Worm (Caenorhabditis elegans): ENCODE data around the gene T25D1.3.
"Not testable (repeated sequence)": the region's sequence is repeated elsewhere in the genome, so short reads cannot be mapped to it uniquely, and the experiment has no call there.

Gene T25D1.3

ce11 chrX:16485322-16485721 is 20.1 kb upstream of the T25D1.3 start:
- no peak for TF ChIP-seq tbx-2 (tag; optimal IDR thresholded peaks at IDR 0.05)
- no peak for TF ChIP-seq zag-1 (tag; optimal IDR thresholded peaks at IDR 0.05)
- TF ChIP-seq fkh-10 (GFP tag; optimal IDR thresholded peaks at IDR 0.05): peak; percentile 56

DNA sequence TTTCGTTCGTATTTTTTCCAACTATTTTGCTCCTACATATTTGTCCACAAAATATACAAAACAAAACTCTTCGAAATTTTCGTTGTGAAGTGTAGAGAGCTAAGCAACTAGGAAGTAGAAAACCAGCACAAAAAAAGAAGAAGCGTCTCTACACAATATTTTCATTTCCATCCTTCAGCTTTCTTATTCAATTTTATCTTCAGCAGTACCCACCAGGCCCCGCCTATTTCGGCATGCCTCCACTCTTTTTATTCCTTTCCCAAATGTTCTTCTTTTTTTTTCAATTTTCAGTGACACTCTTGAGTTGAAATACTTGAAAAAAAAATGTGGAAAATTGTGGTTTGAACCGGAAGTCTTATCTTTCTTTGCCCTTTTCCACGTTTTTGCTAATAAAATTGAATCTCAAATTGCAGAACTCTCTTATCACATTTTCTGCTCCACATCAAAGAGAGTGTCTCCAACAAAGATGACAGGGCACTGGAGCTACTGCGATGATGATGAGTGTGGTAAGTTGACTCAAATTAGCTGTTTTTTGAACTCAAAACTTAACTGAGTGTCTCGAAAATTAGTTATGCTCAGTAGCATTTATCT is 18.3 kb upstream of the T25D1.3 start, which contains the start of gene cah-3:
Gene cah-3 (plus strand): TSS at position 414 of the 591 bp plus-strand sequence.
- peak; percentile 16 for TF ChIP-seq pqm-1 (tag; optimal IDR thresholded peaks at IDR 0.05)
- no peak for TF ChIP-seq ceh-16 (tag; optimal IDR thresholded peaks at IDR 0.05)
- no peak for TF ChIP-seq lin-15B (tag; optimal IDR thresholded peaks at IDR 0.05)
- TF ChIP-seq lsy-12 (tag; optimal IDR thresholded peaks at IDR 0.05): no peak
- TF ChIP-seq fkh-10 (GFP tag; optimal IDR thresholded peaks at IDR 0.05): peak; percentile 61
- peak; percentile 72 for TF ChIP-seq elt-2 (tag; optimal IDR thresholded peaks at IDR 0.05)

DNA sequence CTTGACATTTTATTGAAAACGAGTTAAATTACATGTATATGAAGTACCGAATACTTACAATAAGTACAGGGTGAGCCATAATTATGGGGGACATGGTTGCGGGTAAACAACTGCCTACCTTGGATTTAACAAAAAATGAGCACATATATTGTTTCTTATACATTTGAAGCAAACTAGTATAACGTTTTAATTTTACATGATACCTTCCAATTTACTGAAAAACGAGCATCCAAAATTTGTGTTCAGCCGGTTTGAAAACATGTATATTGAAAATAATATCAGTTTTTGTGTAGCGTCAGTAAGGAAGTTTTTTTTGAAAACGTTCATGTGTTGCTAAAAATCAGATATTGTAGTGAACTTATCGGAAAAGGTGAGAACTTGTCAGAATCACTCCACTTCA is 14.7 kb upstream of the T25D1.3 start:
- TF ChIP-seq lsy-12 (tag; optimal IDR thresholded peaks at IDR 0.05) (no peak), pha-4 (tag; optimal IDR thresholded peaks at IDR 0.05) (no peak), zag-1 (tag; optimal IDR thresholded peaks at IDR 0.05) (no peak), ama-1 (optimal IDR thresholded peaks at IDR 0.05) (no peak)

DNA sequence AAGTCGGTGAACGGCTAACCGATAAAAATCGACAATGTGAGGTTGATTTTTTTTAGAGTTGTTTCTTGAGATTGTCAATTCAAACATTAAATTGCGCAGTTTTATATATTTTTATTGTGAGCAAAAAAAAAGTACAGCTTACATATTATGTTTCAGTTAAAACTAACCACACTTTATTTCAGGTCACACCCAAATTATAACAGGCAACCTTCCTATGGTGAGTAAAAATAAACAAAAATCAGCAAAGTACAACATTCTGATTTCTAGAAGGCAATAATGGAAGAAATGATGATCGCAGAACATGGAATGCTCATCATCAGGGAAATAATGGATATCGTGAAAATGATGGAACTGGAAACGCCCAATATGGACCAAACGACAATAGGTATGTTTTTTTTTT is 10.8 kb upstream of the T25D1.3 start, which contains the start of gene K05G3.2:
Gene K05G3.2 (plus strand): TSS at position 301 of the 400 bp plus-strand sequence.
- TF ChIP-seq nhr-25 (tag; optimal IDR thresholded peaks at IDR 0.05) (no peak), hmg-11 (tag; optimal IDR thresholded peaks at IDR 0.05) (no peak), unc-62 (GFP tag; optimal IDR thresholded peaks at IDR 0.05) (no peak)

DNA sequence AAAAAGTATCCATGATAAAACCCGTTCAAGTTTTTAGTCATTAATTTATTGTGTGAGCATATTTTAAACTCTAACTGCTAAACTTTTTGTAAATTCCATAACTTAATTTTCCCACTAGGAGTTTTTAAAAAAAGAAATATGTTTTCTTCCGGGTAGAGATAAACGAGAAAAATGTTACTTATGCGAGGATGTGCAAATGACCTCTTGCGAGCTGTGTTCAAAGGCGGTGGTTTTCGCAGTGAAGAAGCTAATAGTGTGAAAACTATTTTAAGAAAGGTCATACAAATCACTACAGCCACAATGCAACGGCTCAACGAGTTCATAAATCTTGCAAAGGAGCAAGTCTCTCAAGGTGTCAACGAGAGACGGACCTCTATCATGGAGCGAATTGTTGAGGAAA is 4.4 kb upstream of the T25D1.3 start, which contains the start of gene K05G3.1:
Gene K05G3.1 (plus strand): TSS at position 301 of the 400 bp plus-strand sequence.
- TF ChIP-seq aly-2 (tag; optimal IDR thresholded peaks at IDR 0.05) (no peak), daf-12 (tag; optimal IDR thresholded peaks at IDR 0.05) (no peak), ceh-82 (tag; optimal IDR thresholded peaks at IDR 0.05) (no peak), pha-4 (tag; optimal IDR thresholded peaks at IDR 0.05) (no peak), egl-27 (tag; optimal IDR thresholded peaks at IDR 0.05) (no peak), nhr-43 (tag; optimal IDR thresholded peaks at IDR 0.05; ENCODE audit: poor library complexity, severe bottlenecking) (no peak), lin-39 (tag; optimal IDR thresholded peaks at IDR 0.05) (no peak), egl-5 (tag; optimal IDR thresholded peaks at IDR 0.05) (no peak), mdl-1 (tag; optimal IDR thresholded peaks at IDR 0.05) (no peak), eor-1 (tag; optimal IDR thresholded peaks at IDR 0.05) (no peak)

ce11 chrX:16502997-16503396 is 2.5 kb upstream of the T25D1.3 start:
- TF ChIP-seq elt-2 (tag; optimal IDR thresholded peaks at IDR 0.05) (peak; percentile 18), nfya-1 (tag; optimal IDR thresholded peaks at IDR 0.05; ENCODE audit: insufficient read depth) (peak; percentile 13), nhr-23 (tag; optimal IDR thresholded peaks at IDR 0.05) (no peak)

DNA sequence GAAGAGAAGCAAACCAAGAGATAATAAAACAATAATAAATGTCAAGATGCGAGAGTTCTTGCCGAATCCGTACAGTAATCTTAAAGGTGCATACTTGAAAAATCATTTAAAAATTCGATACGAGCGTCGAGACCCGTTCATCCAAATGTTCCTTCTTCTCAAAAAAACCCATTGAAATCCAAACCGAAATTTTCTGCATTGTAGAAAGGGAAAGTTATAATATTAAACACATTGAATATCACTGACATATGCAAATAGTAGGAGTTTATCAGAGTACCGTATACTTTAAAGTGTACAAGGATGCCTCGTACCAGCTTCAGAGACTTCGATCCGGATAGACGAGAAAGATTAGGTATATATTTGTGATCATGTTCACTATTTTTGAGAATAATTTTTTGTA is 9.8 kb downstream of the T25D1.3 start, which contains the start of gene T25D1.2:
Gene T25D1.2 (plus strand): TSS at position 301 of the 400 bp plus-strand sequence.
- not testable (repeated sequence) for TF ChIP-seq nhr-76, fos-1, pha-4 (tag; optimal IDR thresholded peaks at IDR 0.05)

ce11 chrX:16518771-16519170 is 13.3 kb downstream of the T25D1.3 start:
- TF ChIP-seq fkh-2 (tag; optimal IDR thresholded peaks at IDR 0.05): no peak
- no peak for TF ChIP-seq ceh-16 (tag; optimal IDR thresholded peaks at IDR 0.05)
- no peak for TF ChIP-seq mdl-1 (tag; optimal IDR thresholded peaks at IDR 0.05)
- TF ChIP-seq ztf-11 (tag; optimal IDR thresholded peaks at IDR 0.05): no peak
- TF ChIP-seq unc-62 (GFP tag; optimal IDR thresholded peaks at IDR 0.05): no peak
- no peak for TF ChIP-seq egl-5 (tag; optimal IDR thresholded peaks at IDR 0.05)
- TF ChIP-seq elt-3 (tag; optimal IDR thresholded peaks at IDR 0.05): no peak
- TF ChIP-seq pha-4 (tag; optimal IDR thresholded peaks at IDR 0.05): no peak
- no peak for TF ChIP-seq lsy-12 (tag; optimal IDR thresholded peaks at IDR 0.05)
- no peak for TF ChIP-seq egl-27 (tag; optimal IDR thresholded peaks at IDR 0.05)
